Fruit fly (Drosophila melanogaster) whole organism, prepupa: ENCODE results near the gene CG13385.
A peak's percentile ranks its signal among the peaks of the same experiment; 100 is the strongest.

Source experiments
- Blimp-1 ChIP-seq: fragments of 200-800 bp; sonication (Bioruptor generic); optimal IDR thresholded peaks from 3 replicates; lab custom pipeline; 2017; ENCODE audit warnings: missing biosample characterization, missing genetic modification characterization, mild to moderate bottlenecking, moderate library complexity, missing genetic modification reagents
- CG10631 ChIP-seq: fragments of 200-800 bp; sonication (Bioruptor generic); optimal IDR thresholded peaks from 2 replicates; lab custom pipeline; 2016; ENCODE audit warnings: missing biosample characterization, missing genetic modification characterization
- CG11294 ChIP-seq: fragments of 200-800 bp; sonication (Bioruptor generic); IDR thresholded peaks from 2 replicates; pipeline ENCODE4 v1.3.6; 2022; ENCODE audit warnings: missing biosample characterization, missing genetic modification characterization
- CG11762 ChIP-seq: fragments of 200-800 bp; sonication (Bioruptor generic); optimal IDR thresholded peaks from 3 replicates; lab custom pipeline; 2016; ENCODE audit warnings: missing biosample characterization, missing genetic modification characterization; ENCODE audit not compliant: insufficient read depth
- CG15336 ChIP-seq: fragments of 200-800 bp; sonication (Bioruptor generic); IDR thresholded peaks from 2 replicates; pipeline ENCODE4 v1.3.6; 2022; ENCODE audit warnings: missing biosample characterization, missing genetic modification characterization
- CG1621 ChIP-seq: fragments of 200-800 bp; sonication (Bioruptor generic); optimal IDR thresholded peaks from 3 replicates; lab custom pipeline; 2018; ENCODE audit warnings: missing biosample characterization, mild to moderate bottlenecking, missing genetic modification characterization
- CG16779 ChIP-seq: fragments of 200-800 bp; sonication (Bioruptor generic); optimal IDR thresholded peaks from 3 replicates; lab custom pipeline; 2017; ENCODE audit warnings: missing biosample characterization, mild to moderate bottlenecking, missing genetic modification characterization
- CG3032 ChIP-seq: fragments of 200-800 bp; optimal IDR thresholded peaks from 2 replicates; lab custom pipeline; 2019; ENCODE audit warnings: missing biosample characterization, mild to moderate bottlenecking, missing genetic modification characterization, moderate library complexity
- CG32006 ChIP-seq: fragments of 200-800 bp; sonication (Bioruptor generic); optimal IDR thresholded peaks from 3 replicates; lab custom pipeline; 2017; ENCODE audit warnings: missing biosample characterization, mild to moderate bottlenecking, missing genetic modification characterization
- CG34406 ChIP-seq: fragments of 200-800 bp; sonication (Bioruptor generic); optimal IDR thresholded peaks from 3 replicates; lab custom pipeline; 2016; ENCODE audit warnings: missing biosample characterization, missing genetic modification characterization
- CG3919 ChIP-seq: fragments of 200-800 bp; sonication (Bioruptor generic); optimal IDR thresholded peaks from 3 replicates; lab custom pipeline; 2016; ENCODE audit warnings: missing biosample characterization, missing genetic modification characterization
- CG6276 ChIP-seq: fragments of 200-800 bp; sonication (Bioruptor generic); optimal IDR thresholded peaks from 2 replicates; lab custom pipeline; 2017; ENCODE audit warnings: missing biosample characterization, mild to moderate bottlenecking, missing genetic modification characterization
- CG6792 ChIP-seq: fragments of 200-800 bp; sonication (Bioruptor generic); optimal IDR thresholded peaks from 3 replicates; lab custom pipeline; 2016; ENCODE audit warnings: missing biosample characterization, missing genetic modification characterization
- CG6808 ChIP-seq: fragments of 200-800 bp; sonication (Bioruptor generic); optimal IDR thresholded peaks from 3 replicates; lab custom pipeline; 2017; ENCODE audit warnings: missing biosample characterization, missing genetic modification characterization, mild to moderate bottlenecking, moderate library complexity, missing genetic modification reagents
- CG7368 ChIP-seq: fragments of 200-800 bp; sonication (Bioruptor generic); optimal IDR thresholded peaks from 3 replicates; lab custom pipeline; 2016; ENCODE audit warnings: missing biosample characterization, missing genetic modification characterization
- CG8119 ChIP-seq: fragments of 200-800 bp; sonication (Bioruptor generic); IDR thresholded peaks from 3 replicates; pipeline ENCODE4 v1.3.6; 2022; ENCODE audit warnings: missing biosample characterization, missing genetic modification characterization
- CG8319 ChIP-seq: fragments of 200-800 bp; sonication (Bioruptor generic); optimal IDR thresholded peaks from 3 replicates; lab custom pipeline; 2016; ENCODE audit warnings: missing biosample characterization, missing genetic modification characterization
- CG8632 ChIP-seq: fragments of 200-800 bp; sonication (Bioruptor generic); optimal IDR thresholded peaks from 3 replicates; lab custom pipeline; 2016; ENCODE audit warnings: missing biosample characterization, missing genetic modification characterization
- CG9139 ChIP-seq: fragments of 200-800 bp; sonication (Bioruptor generic); optimal IDR thresholded peaks from 3 replicates; lab custom pipeline; 2017; ENCODE audit warnings: missing biosample characterization, mild to moderate bottlenecking, missing genetic modification characterization
- Eip75B ChIP-seq: fragments of 200-800 bp; sonication (Bioruptor generic); optimal IDR thresholded peaks from 3 replicates; lab custom pipeline; 2016; ENCODE audit warnings: missing biosample characterization, missing genetic modification characterization
- Eip78C ChIP-seq: fragments of 200-800 bp; sonication (Bioruptor generic); peaks from one replicate; lab custom pipeline; 2016; ENCODE audit warnings: missing biosample characterization, missing genetic modification characterization
- Ets21C ChIP-seq: fragments of 200-800 bp; sonication (Bioruptor generic); optimal IDR thresholded peaks from 3 replicates; lab custom pipeline; 2016; ENCODE audit warnings: missing biosample characterization, missing genetic modification characterization
- Ets96B ChIP-seq: fragments of 200-800 bp; optimal IDR thresholded peaks from 2 replicates; lab custom pipeline; 2019; ENCODE audit warnings: missing biosample characterization, mild to moderate bottlenecking, missing genetic modification characterization, moderate library complexity
- Hr38 ChIP-seq: sonication (Bioruptor generic); optimal IDR thresholded peaks from 2 replicates; lab custom pipeline; 2016; ENCODE audit warnings: missing biosample characterization, missing genetic modification characterization
- Lpt ChIP-seq: fragments of 200-800 bp; sonication (Bioruptor generic); optimal IDR thresholded peaks from 3 replicates; lab custom pipeline; 2016; ENCODE audit warnings: missing biosample characterization, missing genetic modification characterization
- Met ChIP-seq: fragments of 200-800 bp; sonication (Bioruptor generic); optimal IDR thresholded peaks from 3 replicates; lab custom pipeline; 2016; ENCODE audit warnings: missing biosample characterization, missing genetic modification characterization
- Smox ChIP-seq: fragments of 200-800 bp; sonication (Bioruptor generic); optimal IDR thresholded peaks from 3 replicates; lab custom pipeline; 2016; ENCODE audit warnings: missing biosample characterization, missing genetic modification characterization
- Sox102F ChIP-seq: fragments of 200-800 bp; sonication (Bioruptor generic); optimal IDR thresholded peaks from 2 replicates; lab custom pipeline; 2016; ENCODE audit warnings: missing biosample characterization, mild to moderate bottlenecking, missing genetic modification characterization
- Sox14 ChIP-seq: fragments of 200-800 bp; sonication (Bioruptor generic); optimal IDR thresholded peaks from 3 replicates; lab custom pipeline; 2016; ENCODE audit warnings: missing biosample characterization, missing genetic modification characterization
- Sox15 ChIP-seq: fragments of 200-800 bp; sonication (Bioruptor generic); optimal IDR thresholded peaks from 3 replicates; lab custom pipeline; 2016; ENCODE audit warnings: missing biosample characterization, missing genetic modification characterization
- achi ChIP-seq: fragments of 200-800 bp; sonication (Bioruptor generic); optimal IDR thresholded peaks from 3 replicates; lab custom pipeline; 2016; ENCODE audit warnings: missing biosample characterization, missing genetic modification characterization
- dac ChIP-seq: fragments of 200-800 bp; sonication (Bioruptor generic); optimal IDR thresholded peaks from 2 replicates; lab custom pipeline; 2017; ENCODE audit warnings: missing biosample characterization, mild to moderate bottlenecking, missing genetic modification characterization
- dsx ChIP-seq: fragments of 200-800 bp; optimal IDR thresholded peaks from 3 replicates; lab custom pipeline; 2019; ENCODE audit warnings: missing biosample characterization, mild to moderate bottlenecking, missing genetic modification characterization, moderate library complexity; ENCODE audit not compliant: poor library complexity, severe bottlenecking
- eg ChIP-seq: fragments of 200-800 bp; sonication (Bioruptor generic); IDR thresholded peaks from 3 replicates; pipeline ENCODE4 v1.3.6; 2022; ENCODE audit warnings: missing biosample characterization, missing genetic modification characterization
- esn ChIP-seq: fragments of 200-800 bp; sonication (Bioruptor generic); optimal IDR thresholded peaks from 2 replicates; lab custom pipeline; 2016; ENCODE audit warnings: missing biosample characterization, mild to moderate bottlenecking, missing genetic modification characterization, moderate library complexity
- fd59A ChIP-seq: fragments of 200-800 bp; sonication (Bioruptor generic); optimal IDR thresholded peaks from 2 replicates; lab custom pipeline; 2017; ENCODE audit warnings: missing biosample characterization, mild to moderate bottlenecking, missing genetic modification characterization, missing genetic modification reagents
- fd85E ChIP-seq: fragments of 200-800 bp; sonication (Bioruptor generic); optimal IDR thresholded peaks from 3 replicates; lab custom pipeline; 2016; ENCODE audit warnings: missing biosample characterization, missing genetic modification characterization
- fkh ChIP-seq: fragments of 200-800 bp; sonication (Bioruptor generic); optimal IDR thresholded peaks from 3 replicates; lab custom pipeline; 2017; ENCODE audit warnings: missing biosample characterization, mild to moderate bottlenecking, missing genetic modification characterization, moderate library complexity
- lz ChIP-seq: fragments of 200-800 bp; sonication (Bioruptor generic); optimal IDR thresholded peaks from 3 replicates; lab custom pipeline; 2016; ENCODE audit warnings: missing biosample characterization, missing genetic modification characterization
- pdm3 ChIP-seq: fragments of 200-800 bp; sonication (Bioruptor generic); optimal IDR thresholded peaks from 3 replicates; lab custom pipeline; 2016; ENCODE audit warnings: missing biosample characterization, missing genetic modification characterization
- spab ChIP-seq: fragments of 200-800 bp; sonication (Bioruptor generic); optimal IDR thresholded peaks from 2 replicates; lab custom pipeline; 2017; ENCODE audit warnings: missing biosample characterization, mild to moderate bottlenecking, missing genetic modification characterization, missing genetic modification reagents
- svp ChIP-seq: fragments of 200-800 bp; sonication (Bioruptor generic); peaks from one replicate; lab custom pipeline; 2016; ENCODE audit warnings: missing biosample characterization, missing genetic modification characterization
- topi ChIP-seq: fragments of 200-800 bp; sonication (Bioruptor generic); optimal IDR thresholded peaks from 3 replicates; lab custom pipeline; 2016; ENCODE audit warnings: missing biosample characterization, missing genetic modification characterization
- vri ChIP-seq: fragments of 200-800 bp; sonication (Bioruptor generic); optimal IDR thresholded peaks from 3 replicates; lab custom pipeline; 2016; ENCODE audit warnings: missing biosample characterization, mild to moderate bottlenecking, missing genetic modification characterization

The CG13385 gene

DNA sequence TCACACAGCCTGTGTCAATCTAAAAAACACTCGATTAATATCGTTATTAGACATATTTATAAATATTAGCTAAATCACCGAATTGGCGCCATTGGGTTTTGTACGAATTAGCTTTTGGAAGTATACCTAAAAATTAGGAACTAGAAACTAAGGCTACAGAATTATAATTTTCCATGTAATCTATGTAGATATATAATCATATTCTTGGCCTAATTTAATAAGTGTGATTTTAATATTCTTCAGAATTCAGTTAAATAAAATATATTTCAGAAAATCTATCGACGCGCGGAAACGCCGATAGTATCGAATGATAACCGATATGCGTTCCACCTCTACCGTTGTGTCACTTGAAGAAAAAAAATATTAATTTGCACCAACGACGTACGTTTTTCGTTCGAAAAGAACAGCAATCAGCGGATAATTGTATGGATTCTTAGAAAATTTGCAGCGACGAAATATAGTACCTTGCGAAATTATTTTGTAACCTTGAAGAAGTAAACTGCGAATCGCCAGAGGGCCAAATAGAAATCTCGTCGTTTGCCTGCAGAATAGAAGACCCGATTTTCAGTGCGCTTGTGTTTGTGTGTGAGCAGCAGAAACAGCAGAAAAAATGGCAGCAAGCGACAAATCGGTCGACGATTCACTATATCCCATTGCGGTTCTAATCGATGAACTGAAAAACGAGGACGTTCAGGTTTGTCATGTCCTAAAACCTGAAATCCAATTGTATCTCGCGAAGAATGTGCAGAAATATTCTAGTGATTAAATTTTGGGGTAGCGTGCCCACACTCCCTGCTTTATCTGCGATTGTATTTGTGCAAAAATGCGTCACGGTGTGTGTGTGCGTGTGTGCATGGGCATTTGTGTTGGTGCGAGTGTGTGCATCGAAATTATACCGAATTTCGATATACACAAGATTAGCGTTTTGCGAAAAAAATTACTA is 30.5 kb upstream of the CG13385 start, which contains the start of gene Pp2A-29B (continued):
- TF ChIP-seq CG11294 (no peak), Eip75B (GFP tag; lab: Kevin White, UChicago) (peak; percentile 31), Ets96B (peak; percentile 12), svp (GFP tag; lab: Kevin White, UChicago) (peak; percentile 82), Ets21C (GFP tag; lab: Kevin White, UChicago) (peak; percentile 50), pdm3 (GFP tag; lab: Kevin White, UChicago) (peak; percentile 46), Blimp-1 (GFP tag; lab: Kevin White, UChicago) (no peak), lz (GFP tag; lab: Kevin White, UChicago) (peak; percentile 55), CG6808 (GFP tag; lab: Kevin White, UChicago) (no peak), CG1621 (tag; lab: Kevin White, UChicago) (no peak), CG16779 (no peak), Sox15 (GFP tag; lab: Kevin White, UChicago) (no peak), vri (GFP tag; lab: Kevin White, UChicago) (peak; percentile 27), CG7368 (GFP tag; lab: Kevin White, UChicago) (no peak), CG10631 (GFP tag; lab: Kevin White, UChicago) (peak; percentile 45), CG9139 (GFP tag; lab: Kevin White, UChicago) (no peak), CG6276 (GFP tag; lab: Kevin White, UChicago) (no peak), esn (GFP tag; lab: Kevin White, UChicago) (peak; percentile 54), Sox14 (GFP tag; lab: Kevin White, UChicago) (no peak), achi (GFP tag; lab: Kevin White, UChicago) (peak; percentile 92), CG32006 (GFP tag; lab: Kevin White, UChicago) (no peak), Eip78C (GFP tag; lab: Kevin White, UChicago) (peak; percentile 77), dac (no peak), Hr38 (GFP tag; lab: Kevin White, UChicago) (no peak), Met (GFP tag; lab: Kevin White, UChicago) (peak; percentile 40), CG34406 (GFP tag; lab: Kevin White, UChicago) (no peak), spab (no peak), fd85E (GFP tag; lab: Kevin White, UChicago) (no peak), Sox102F (GFP tag; lab: Kevin White, UChicago) (peak; percentile 42), fd59A (GFP tag; lab: Kevin White, UChicago) (no peak), CG8632 (GFP tag; lab: Kevin White, UChicago) (no peak), CG8119 (no peak), eg (no peak), CG8319 (GFP tag; lab: Kevin White, UChicago) (no peak)

dm6 chr2L:8370364-8371326 is 25.8 kb upstream of the CG13385 start, which contains the start of gene CG17292:
Gene CG17292 (plus strand): TSS chr2L:8370454.
- no peak for TF ChIP-seq esn (GFP tag; lab: Kevin White, UChicago)
- peak; percentile 13 for TF ChIP-seq CG6792 (GFP tag; lab: Kevin White, UChicago)
- no peak for TF ChIP-seq spab
- TF ChIP-seq Sox15 (GFP tag; lab: Kevin White, UChicago), result no peak
- peak; percentile 43; the same call in 1 of the 2 replicates for TF ChIP-seq CG15336 (GFP tag; lab: Robert Waterston, UW)
- TF ChIP-seq CG1621 (tag; lab: Kevin White, UChicago), result peak; percentile 47
- TF ChIP-seq pdm3 (GFP tag; lab: Kevin White, UChicago), result no peak
- TF ChIP-seq CG11762 (GFP tag; lab: Kevin White, UChicago), result no peak
- peak; percentile 6 for TF ChIP-seq topi
- TF ChIP-seq CG3032 (tag; lab: Kevin White, UChicago), result peak; percentile 21
- peak; percentile 35 for TF ChIP-seq achi (GFP tag; lab: Kevin White, UChicago)
- TF ChIP-seq Eip78C (GFP tag; lab: Kevin White, UChicago), result peak; percentile 58
- no peak for TF ChIP-seq Ets96B
- TF ChIP-seq eg, result peak; percentile 71; the same call in 2 of the 3 replicates
- TF ChIP-seq CG11294, result no peak
- TF ChIP-seq Hr38 (GFP tag; lab: Kevin White, UChicago), result no peak
- no peak for TF ChIP-seq CG34406 (GFP tag; lab: Kevin White, UChicago)
- TF ChIP-seq CG3919 (GFP tag; lab: Kevin White, UChicago), result no peak
- TF ChIP-seq Sox102F (GFP tag; lab: Kevin White, UChicago), result no peak
- no peak for TF ChIP-seq Smox (GFP tag; lab: Kevin White, UChicago)
- TF ChIP-seq dsx (GFP tag; lab: Kevin White, UChicago), result no peak
- TF ChIP-seq fkh, result peak; percentile 90
- TF ChIP-seq CG10631 (GFP tag; lab: Kevin White, UChicago), result no peak
- TF ChIP-seq dac, result no peak
- peak; percentile 38 for TF ChIP-seq Lpt (GFP tag; lab: Kevin White, UChicago)
- TF ChIP-seq svp (GFP tag; lab: Kevin White, UChicago), result peak; percentile 96
